Worm (Caenorhabditis elegans) whole organism, L4/young adult: Measurements from ENCODE around the gene T06D8.2.

Experiments
- W03F9.2 ChIP-seq: fragments of 150-350 bp; optimal IDR thresholded peaks from 2 replicates; lab custom pipeline; 2014; ENCODE audit warnings: missing biosample characterization, missing genetic modification characterization
- him-1 ChIP-seq: sonication (generic microtip); optimal IDR thresholded peaks from 2 replicates; lab custom pipeline; 2016; ENCODE audit warnings: missing genotype, missing genetic modification reagents, missing genetic modification characterization, missing compliant biosample characterization

ce11 chrII:11246506-11246905, 20.0 kb downstream of the T06D8.2 start:
- TF ChIP-seq W03F9.2 (no peak), him-1 (no peak)
